Worm (Caenorhabditis elegans) whole organism, L2 larva: Measurements from ENCODE around the gene W04E12.7.
A peak's percentile ranks its signal among the peaks of the same experiment; 100 is the strongest.

Source experiments
- ama-1 ChIP-seq: fragments of 150-350 bp; optimal IDR thresholded peaks from 2 replicates; lab custom pipeline; 2018; ENCODE audit warnings: inconsistent platforms
- egl-27 ChIP-seq: sonication (generic microtip); optimal IDR thresholded peaks from 3 replicates; lab custom pipeline; 2017; ENCODE audit warnings: missing biosample characterization, missing genetic modification reagents, missing genetic modification characterization
- fos-1 ChIP-seq: fragments of 150-350 bp; optimal IDR thresholded peaks from 2 replicates; lab custom pipeline; 2014; ENCODE audit warnings: missing biosample characterization, missing genetic modification characterization
- lin-11 ChIP-seq: fragments of 150-350 bp; sonication (generic microtip); optimal IDR thresholded peaks from 2 replicates; lab custom pipeline; 2014; ENCODE audit warnings: missing biosample characterization, missing genetic modification characterization, inconsistent platforms, mixed read lengths
- lsy-2 ChIP-seq, 2 experiments: fragments of 150-350 bp in 1 of 2; sonication (generic microtip) in 1 of 2; optimal IDR thresholded peaks; 2 replicates each; lab custom pipeline; 2014 to 2017; ENCODE audit warnings: missing biosample characterization in 2 of 2, missing genetic modification characterization in 2 of 2
- nhr-11 ChIP-seq: fragments of 150-350 bp; optimal IDR thresholded peaks from 2 replicates; lab custom pipeline; 2014; ENCODE audit warnings: missing biosample characterization, missing genetic modification characterization
- nhr-12 ChIP-seq: fragments of 150-350 bp; optimal IDR thresholded peaks from 2 replicates; lab custom pipeline; 2014; ENCODE audit warnings: missing biosample characterization, missing genetic modification characterization
- nhr-237 ChIP-seq: fragments of 150-350 bp; optimal IDR thresholded peaks from 2 replicates; lab custom pipeline; 2014; ENCODE audit warnings: missing biosample characterization, missing genetic modification characterization
- ztf-11 ChIP-seq: sonication (generic microtip); optimal IDR thresholded peaks from 2 replicates; lab custom pipeline; 2017; ENCODE audit warnings: missing biosample characterization, missing genetic modification characterization

DNA sequence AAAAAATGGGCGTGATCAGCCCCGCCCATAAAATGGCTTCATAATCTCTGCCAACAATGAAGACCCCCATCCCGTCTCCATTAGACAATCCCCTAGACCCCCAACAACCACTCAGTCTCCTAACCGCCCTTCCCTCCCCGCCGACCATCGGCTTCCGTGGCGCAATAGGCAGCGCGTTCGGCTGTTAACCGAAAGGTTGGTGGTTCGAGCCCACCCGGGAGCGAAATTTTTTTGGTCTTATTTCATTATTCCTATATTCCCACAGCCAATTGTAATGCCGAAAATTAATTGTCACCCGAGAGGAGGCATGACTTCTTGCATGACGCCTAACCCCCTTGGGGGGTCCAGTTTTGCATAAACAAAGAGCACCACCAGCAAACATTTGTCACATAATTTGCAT, 14.5 kb downstream of the W04E12.7 start:
- TF ChIP-seq fos-1 (tag; lab: Kevin White, UChicago) (no peak), lsy-2 (tag; optimal IDR thresholded peaks at IDR 0.05; lab: Kevin White, UChicago) (no peak), egl-27 (no peak), nhr-11 (tag; lab: Kevin White, UChicago) (no peak), ama-1 (lab: Kevin White, UChicago) (no peak), lin-11 (tag; lab: Kevin White, UChicago) (peak; percentile 7), nhr-12 (tag; lab: Kevin White, UChicago) (no peak), ztf-11 (tag; lab: Kevin White, UChicago) (no peak), nhr-237 (no peak)
